Fruit fly (Drosophila melanogaster) whole organism, prepupa: Measurements from ENCODE around the gene Mlc2.

ENCODE experiments used
- CG32006 ChIP-seq: fragments of 200-800 bp; sonication (Bioruptor generic); optimal IDR thresholded peaks from 3 replicates; lab custom pipeline; 2017; ENCODE audit warnings: missing biosample characterization, mild to moderate bottlenecking, missing genetic modification characterization
- CG6163 ChIP-seq: fragments of 200-800 bp; sonication (Bioruptor generic); IDR thresholded peaks from 3 replicates; pipeline ENCODE4 v1.3.6; 2022; ENCODE audit warnings: missing biosample characterization, missing genetic modification characterization
- CG6854 ChIP-seq: fragments of 200-800 bp; sonication (Bioruptor generic); optimal IDR thresholded peaks from 2 replicates; lab custom pipeline; 2017; ENCODE audit warnings: missing biosample characterization, mild to moderate bottlenecking, missing genetic modification characterization
- Eip75B ChIP-seq: fragments of 200-800 bp; sonication (Bioruptor generic); optimal IDR thresholded peaks from 3 replicates; lab custom pipeline; 2016; ENCODE audit warnings: missing biosample characterization, missing genetic modification characterization
- Met ChIP-seq: fragments of 200-800 bp; sonication (Bioruptor generic); optimal IDR thresholded peaks from 3 replicates; lab custom pipeline; 2016; ENCODE audit warnings: missing biosample characterization, missing genetic modification characterization
- ss ChIP-seq, 2 experiments: fragments of 200-800 bp; sonication (Bioruptor generic); optimal IDR thresholded peaks; 2 replicates in 1 of 2; 3 replicates in 1 of 2; lab custom pipeline; 2017 to 2018; ENCODE audit warnings: mild to moderate bottlenecking in 2 of 2, missing biosample characterization in 2 of 2, missing genetic modification characterization in 2 of 2, moderate library complexity in 1 of 2
- svp ChIP-seq: fragments of 200-800 bp; sonication (Bioruptor generic); peaks from one replicate; lab custom pipeline; 2016; ENCODE audit warnings: missing biosample characterization, missing genetic modification characterization

DNA sequence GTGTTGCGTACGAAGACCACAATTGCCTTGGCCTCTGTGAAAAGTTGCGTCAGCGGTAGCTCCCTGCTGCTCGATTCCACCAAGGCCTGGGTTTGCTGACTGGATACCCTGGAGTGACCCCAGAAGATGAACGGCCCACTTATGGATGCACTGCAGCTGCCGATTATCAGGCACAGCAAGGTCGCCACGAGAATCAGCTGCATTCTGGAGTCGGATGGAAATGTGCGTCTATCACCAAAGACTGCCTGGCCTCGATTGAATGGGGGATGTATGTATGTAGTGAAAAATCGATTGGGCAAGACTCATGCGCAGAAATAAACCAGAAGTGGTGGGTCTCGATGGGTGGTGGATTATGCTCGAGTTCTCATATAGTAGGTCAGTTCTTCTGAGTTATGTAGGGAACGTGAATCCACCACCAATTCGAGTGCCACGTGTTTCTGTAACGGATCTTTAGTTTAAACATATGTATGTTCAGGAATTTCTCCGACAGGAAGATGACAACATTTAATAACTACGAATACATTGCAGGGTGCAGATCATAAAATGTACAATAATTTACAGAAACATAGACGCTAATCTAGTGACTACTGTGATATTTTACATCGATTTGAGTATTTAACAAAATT is 8.1 kb downstream of the Mlc2 start, which contains the start of gene VhaAC45RP:
- no peak for TF ChIP-seq CG32006 (GFP tag; lab: Kevin White, UChicago)
- no peak for TF ChIP-seq CG6854
- no peak for TF ChIP-seq ss (GFP tag; optimal IDR thresholded peaks at IDR 0.05; lab: Kevin White, UChicago)
- no peak for TF ChIP-seq CG6163
- TF ChIP-seq Eip75B (GFP tag; lab: Kevin White, UChicago) = no peak
- no peak for TF ChIP-seq svp (GFP tag; lab: Kevin White, UChicago)
- no peak for TF ChIP-seq Met (GFP tag; lab: Kevin White, UChicago)
